Worm (Caenorhabditis elegans): Measurements from ENCODE around the gene nhr-18.

ce11 chrV:2244751-2245150, 17.7 kb downstream of the nhr-18 start, which contains the start of gene cyp-33C5:
- TF ChIP-seq dao-5 (tag; optimal IDR thresholded peaks at IDR 0.05) (no peak), him-1 (tag; optimal IDR thresholded peaks at IDR 0.05) (no peak)
